Worm (Caenorhabditis elegans) whole organism, midembryonic: ENCODE results near the gene pvf-1.

ENCODE experiments used
- T22C8.4 ChIP-seq: fragments of 200-800 bp; sonication (Bioruptor generic); IDR thresholded peaks from 2 replicates; pipeline ENCODE4 v1.3.6; 2022; ENCODE audit warnings: missing genetic modification characterization, missing compliant biosample characterization
- cog-1 ChIP-seq: sonication (generic microtip); optimal IDR thresholded peaks from 2 replicates; lab custom pipeline; 2016; ENCODE audit warnings: missing genetic modification characterization, missing compliant biosample characterization
- flt-1 ChIP-seq: fragments of 200-800 bp; sonication (Bioruptor generic); IDR thresholded peaks from 2 replicates; pipeline ENCODE4 v1.3.6; 2022; ENCODE audit warnings: missing genetic modification characterization, missing compliant biosample characterization
- klf-2 ChIP-seq: fragments of 200-800 bp; sonication (Bioruptor generic); conservative IDR thresholded peaks from 2 replicates; pipeline ENCODE4 v1.3.6; 2022; ENCODE audit warnings: missing genetic modification reagents, missing genetic modification characterization, missing compliant biosample characterization
- med-1 ChIP-seq: sonication (generic microtip); optimal IDR thresholded peaks from 2 replicates; lab custom pipeline; 2017; ENCODE audit warnings: missing genetic modification characterization, mild to moderate bottlenecking, missing compliant biosample characterization, antibody characterized with exemption, missing genetic modification reagents; ENCODE audit not compliant: insufficient read depth
- ref-1 ChIP-seq: fragments of 200-800 bp; sonication (Bioruptor generic); conservative IDR thresholded peaks from 2 replicates; pipeline ENCODE4 v1.3.6; 2022; ENCODE audit warnings: missing genetic modification reagents, missing genetic modification characterization, missing compliant biosample characterization
- tab-1 ChIP-seq: fragments of 200-800 bp; sonication (Bioruptor generic); IDR thresholded peaks from 2 replicates; pipeline ENCODE4 v1.3.6; 2022; ENCODE audit warnings: missing genetic modification characterization, missing compliant biosample characterization
- ztf-23 ChIP-seq: fragments of 200-800 bp; sonication (Bioruptor generic); IDR thresholded peaks from 2 replicates; pipeline ENCODE4 v1.3.6; 2022; ENCODE audit warnings: missing genetic modification reagents, missing genetic modification characterization, missing compliant biosample characterization
- ztf-29 ChIP-seq: fragments of 200-800 bp; sonication (Bioruptor generic); IDR thresholded peaks from 2 replicates; pipeline ENCODE4 v1.3.6; 2022; ENCODE audit warnings: missing genetic modification reagents, missing genetic modification characterization, missing compliant biosample characterization

pvf-1 gene

DNA sequence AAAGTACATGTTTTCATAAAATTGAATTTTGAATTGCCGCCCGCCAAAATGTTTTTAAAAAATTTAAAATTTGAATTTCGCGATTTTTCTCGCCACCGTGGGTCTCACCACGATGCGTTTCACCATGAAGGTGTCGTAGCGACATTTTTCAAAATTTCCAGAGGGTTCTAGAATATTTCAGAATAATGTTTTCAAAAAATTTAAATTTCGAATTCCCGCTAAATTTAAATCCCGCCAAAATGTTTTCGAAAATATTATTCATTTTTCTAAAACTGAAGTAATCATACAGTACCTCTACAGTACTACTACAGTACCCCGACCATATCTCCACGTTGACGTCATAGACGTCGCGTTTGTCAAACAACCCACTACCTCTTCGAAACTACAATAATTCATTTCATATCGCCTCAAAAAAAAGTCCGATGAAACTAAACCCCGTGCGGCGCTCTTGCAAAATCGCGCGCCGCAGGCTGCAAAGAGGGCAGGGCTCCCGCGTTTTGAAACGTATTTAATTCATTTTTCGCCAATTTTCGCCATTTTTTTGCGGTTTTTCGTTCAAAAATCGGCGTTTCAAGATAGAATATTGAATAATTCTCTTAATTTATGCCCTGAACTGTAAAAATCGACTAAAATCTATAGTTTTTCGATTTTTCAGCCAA is at the start of gene pvf-1, which contains the start of gene Y39A3CL.7:
Gene pvf-1, minus strand, starts transcription at position 51 of the 659 bp plus-strand sequence.
Gene Y39A3CL.7, plus strand, starts transcription at position 656 of the 659 bp plus-strand sequence.
- peak; percentile 77 for TF ChIP-seq ztf-23 (GFP tag; lab: Robert Waterston, UW)
- TF ChIP-seq klf-2 (GFP tag; lab: Robert Waterston, UW) = no peak
- TF ChIP-seq cog-1 (tag; lab: Kevin White, UChicago) = no peak
- TF ChIP-seq ztf-29 (GFP tag; lab: Robert Waterston, UW) = peak; percentile 29; the same call in 1 of the 2 replicates
- TF ChIP-seq flt-1 (GFP tag; lab: Robert Waterston, UW) = peak; percentile 90
- peak; percentile 88 for TF ChIP-seq tab-1
- peak; percentile 80 for TF ChIP-seq med-1 (GFP tag; lab: Kevin White, UChicago)

DNA sequence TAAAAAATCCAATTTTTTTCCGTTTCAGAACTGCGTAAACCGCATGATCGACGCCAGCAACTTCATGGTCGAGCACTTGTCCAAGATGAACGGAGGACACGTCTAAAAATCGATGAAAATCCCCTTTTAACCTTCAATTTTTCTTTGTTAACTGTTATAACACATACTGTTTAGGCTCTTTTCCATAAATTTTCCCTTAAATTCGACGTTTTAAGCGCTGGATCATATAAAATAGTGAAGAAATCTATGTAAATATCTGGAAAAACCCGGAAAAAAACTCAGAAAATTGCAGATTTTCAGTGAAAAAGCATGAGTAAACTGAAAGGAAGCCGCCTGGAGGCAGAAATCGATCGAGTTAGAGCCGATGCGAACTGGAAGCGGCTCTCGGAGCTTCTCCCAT is 36.0 kb upstream of the pvf-1 start, which contains the start of gene ttc-7:
Gene ttc-7, plus strand, starts transcription at position 301 of the 400 bp plus-strand sequence.
- TF ChIP-seq med-1 (GFP tag; lab: Kevin White, UChicago) (no peak), tab-1 (no peak), klf-2 (GFP tag; lab: Robert Waterston, UW) (no peak), T22C8.4 (GFP tag; lab: Robert Waterston, UW) (no peak), ztf-23 (GFP tag; lab: Robert Waterston, UW) (no peak), cog-1 (tag; lab: Kevin White, UChicago) (no peak), ref-1 (no peak), flt-1 (GFP tag; lab: Robert Waterston, UW) (no peak), ztf-29 (GFP tag; lab: Robert Waterston, UW) (no peak)

DNA sequence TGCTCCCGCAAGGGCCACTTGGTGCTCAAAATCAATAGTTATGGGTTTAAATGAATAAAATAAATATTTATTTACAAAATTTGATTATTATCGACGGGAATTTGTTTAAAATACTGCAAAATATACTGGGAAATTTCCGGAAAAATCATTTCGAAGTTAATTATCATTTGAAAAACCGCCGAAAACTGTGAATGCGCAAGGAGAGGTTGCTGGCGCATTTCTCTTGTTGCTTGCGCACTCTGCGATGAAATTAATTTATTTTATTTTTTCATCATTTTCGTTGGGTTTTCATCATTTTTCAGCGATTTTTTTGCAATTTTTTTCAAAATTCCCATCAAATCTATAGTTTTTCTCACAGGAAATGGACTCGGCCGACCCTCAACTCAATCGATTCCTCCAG is 35.4 kb upstream of the pvf-1 start, which contains the start of gene ddp-1:
Gene ddp-1, plus strand, starts transcription at position 357 of the 400 bp plus-strand sequence.
- peak; percentile 88 for TF ChIP-seq ztf-23 (GFP tag; lab: Robert Waterston, UW)
- peak; percentile 75; the same call in 1 of the 2 replicates for TF ChIP-seq klf-2 (GFP tag; lab: Robert Waterston, UW)
- TF ChIP-seq ref-1 = 0 out of 2 replicates have a peak, but pooled peaks have one; percentile 49
- peak; percentile 79 for TF ChIP-seq cog-1 (tag; lab: Kevin White, UChicago)
- TF ChIP-seq ztf-29 (GFP tag; lab: Robert Waterston, UW) = peak; percentile 30; the same call in 1 of the 2 replicates
- TF ChIP-seq T22C8.4 (GFP tag; lab: Robert Waterston, UW) = peak; percentile 62
- TF ChIP-seq flt-1 (GFP tag; lab: Robert Waterston, UW) = peak; percentile 89
- TF ChIP-seq tab-1 = peak; percentile 72; the same call in 1 of the 2 replicates
- peak; percentile 59 for TF ChIP-seq med-1 (GFP tag; lab: Kevin White, UChicago)

DNA sequence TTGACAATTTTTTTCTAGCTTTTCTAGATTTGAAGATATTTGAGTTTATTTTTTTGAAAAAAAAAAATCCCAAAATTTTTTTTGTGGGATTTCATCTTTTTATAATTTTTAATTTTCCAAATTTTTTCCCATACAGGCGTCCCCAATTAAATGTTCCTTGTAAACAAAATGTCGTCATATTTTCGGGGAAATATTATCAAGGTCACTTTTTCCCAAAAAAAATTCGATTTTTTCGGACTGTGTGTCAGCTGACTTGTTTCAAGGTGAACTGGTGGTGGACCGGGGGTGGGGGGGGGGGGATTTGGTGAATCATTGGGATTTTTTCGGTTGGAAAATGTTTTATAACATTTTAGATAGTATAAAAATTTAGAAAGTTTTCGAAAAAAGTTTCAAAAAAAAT is 32.6 kb upstream of the pvf-1 start:
- TF ChIP-seq ztf-29 (GFP tag; lab: Robert Waterston, UW) = no peak
- TF ChIP-seq flt-1 (GFP tag; lab: Robert Waterston, UW) = no peak
- no peak for TF ChIP-seq tab-1
- TF ChIP-seq ref-1 = no peak
- TF ChIP-seq cog-1 (tag; lab: Kevin White, UChicago) = no peak
- TF ChIP-seq klf-2 (GFP tag; lab: Robert Waterston, UW) = no peak
- TF ChIP-seq ztf-23 (GFP tag; lab: Robert Waterston, UW) = no peak
- TF ChIP-seq T22C8.4 (GFP tag; lab: Robert Waterston, UW) = no peak
- no peak for TF ChIP-seq med-1 (GFP tag; lab: Kevin White, UChicago)

DNA sequence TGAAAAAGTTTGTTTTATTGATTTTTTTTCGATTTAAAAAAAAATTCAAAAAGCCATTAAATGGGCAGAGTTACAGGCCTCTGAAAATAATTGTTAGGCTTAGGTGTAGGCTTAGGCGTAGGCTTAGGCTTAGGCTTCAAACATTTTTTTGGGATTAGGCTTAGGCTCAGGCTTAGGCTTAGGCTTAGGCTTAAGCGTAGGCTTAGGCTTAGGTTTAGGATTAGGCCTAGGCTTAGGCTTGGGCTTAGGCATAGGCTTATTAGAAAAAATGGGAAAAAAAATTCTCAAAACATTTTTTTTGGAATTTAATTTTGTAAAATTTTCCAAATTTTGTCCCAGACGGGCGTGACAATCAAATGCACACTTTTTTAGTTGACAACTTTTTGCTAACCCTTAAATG is 32.1 kb upstream of the pvf-1 start:
- TF ChIP-seq med-1 (GFP tag; lab: Kevin White, UChicago) = no peak
- no peak for TF ChIP-seq flt-1 (GFP tag; lab: Robert Waterston, UW)
- no peak for TF ChIP-seq ztf-23 (GFP tag; lab: Robert Waterston, UW)
- TF ChIP-seq ref-1 = no peak
- no peak for TF ChIP-seq tab-1
- no peak for TF ChIP-seq cog-1 (tag; lab: Kevin White, UChicago)
- TF ChIP-seq klf-2 (GFP tag; lab: Robert Waterston, UW) = no peak
- no peak for TF ChIP-seq T22C8.4 (GFP tag; lab: Robert Waterston, UW)
- no peak for TF ChIP-seq ztf-29 (GFP tag; lab: Robert Waterston, UW)

DNA sequence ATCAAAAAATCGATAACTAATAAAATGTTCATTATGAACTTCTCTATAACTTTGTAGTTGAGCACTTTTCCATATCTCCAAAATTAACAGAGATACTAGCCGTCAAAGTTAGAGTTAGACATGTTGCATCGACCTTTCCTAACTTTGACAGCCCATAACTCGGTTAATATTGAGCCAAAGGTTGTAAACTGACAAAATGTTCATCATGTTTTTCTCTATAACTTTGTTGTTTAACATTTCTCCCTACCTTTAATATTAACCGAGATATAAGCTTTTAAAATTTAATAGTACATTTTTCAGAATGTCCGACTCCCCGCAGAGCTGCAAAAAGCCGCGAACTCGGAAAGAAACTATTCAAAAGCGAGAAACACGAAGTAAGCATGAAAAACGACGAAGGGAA is 31.0 kb upstream of the pvf-1 start, which contains the start of gene hlh-33:
Gene hlh-33, plus strand, starts transcription at position 301 of the 400 bp plus-strand sequence.
- TF ChIP-seq flt-1 (GFP tag; lab: Robert Waterston, UW) (no peak), ztf-29 (GFP tag; lab: Robert Waterston, UW) (no peak), tab-1 (no peak), ref-1 (no peak)

DNA sequence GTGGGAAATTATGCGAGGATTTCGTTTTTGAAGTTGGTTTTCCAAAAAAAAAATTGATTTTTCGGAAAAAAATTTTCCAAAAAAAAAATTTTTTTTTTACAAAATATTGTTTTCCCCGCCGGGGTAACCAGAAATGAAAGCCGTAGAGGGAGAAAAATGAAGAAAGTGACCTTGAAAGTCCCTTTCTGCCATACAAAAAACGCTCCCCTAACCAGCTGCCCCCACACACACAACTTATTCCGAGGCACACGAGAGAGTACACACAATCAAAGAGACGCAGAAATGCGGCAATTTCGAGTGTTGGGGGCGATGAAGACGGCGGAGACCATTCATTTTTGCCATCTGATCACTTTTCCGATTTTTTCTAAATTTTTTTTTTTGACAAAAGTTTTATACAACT is 29.8 kb upstream of the pvf-1 start:
- no peak for TF ChIP-seq ref-1
- TF ChIP-seq med-1 (GFP tag; lab: Kevin White, UChicago) = no peak
- no peak for TF ChIP-seq T22C8.4 (GFP tag; lab: Robert Waterston, UW)
- no peak for TF ChIP-seq ztf-29 (GFP tag; lab: Robert Waterston, UW)
- TF ChIP-seq cog-1 (tag; lab: Kevin White, UChicago) = no peak
- no peak for TF ChIP-seq tab-1
- TF ChIP-seq ztf-23 (GFP tag; lab: Robert Waterston, UW) = no peak
- TF ChIP-seq flt-1 (GFP tag; lab: Robert Waterston, UW) = no peak
- no peak for TF ChIP-seq klf-2 (GFP tag; lab: Robert Waterston, UW)

DNA sequence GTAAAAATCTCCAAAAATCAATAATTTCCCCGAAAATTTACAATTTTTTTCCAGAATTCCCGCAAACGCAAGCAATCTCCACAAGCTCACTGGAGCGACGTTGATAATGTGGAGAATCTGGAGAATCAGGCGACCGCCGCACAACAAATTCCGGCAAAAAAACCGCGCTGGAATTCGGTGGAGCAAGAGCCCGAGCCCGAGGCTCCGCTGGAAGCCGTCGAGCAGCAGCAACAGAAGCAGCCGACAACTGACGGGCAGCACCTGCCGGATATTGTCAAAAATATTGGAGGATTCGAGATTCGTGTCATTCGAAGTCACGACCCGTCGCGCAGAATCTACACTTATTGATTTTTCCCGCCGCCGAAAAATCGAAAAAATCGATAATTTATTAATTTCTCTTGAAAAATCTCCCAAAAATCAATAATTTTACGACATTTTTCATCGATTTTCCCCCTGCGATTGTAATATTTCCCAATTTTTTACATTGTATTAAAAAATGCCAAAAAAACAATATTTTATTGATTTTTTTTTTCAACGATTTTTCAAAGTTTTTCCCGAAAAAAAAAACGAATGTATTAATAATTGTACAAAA is 28.1 kb upstream of the pvf-1 start:
- TF ChIP-seq ref-1 (no peak), T22C8.4 (GFP tag; lab: Robert Waterston, UW) (peak; percentile 60)

DNA sequence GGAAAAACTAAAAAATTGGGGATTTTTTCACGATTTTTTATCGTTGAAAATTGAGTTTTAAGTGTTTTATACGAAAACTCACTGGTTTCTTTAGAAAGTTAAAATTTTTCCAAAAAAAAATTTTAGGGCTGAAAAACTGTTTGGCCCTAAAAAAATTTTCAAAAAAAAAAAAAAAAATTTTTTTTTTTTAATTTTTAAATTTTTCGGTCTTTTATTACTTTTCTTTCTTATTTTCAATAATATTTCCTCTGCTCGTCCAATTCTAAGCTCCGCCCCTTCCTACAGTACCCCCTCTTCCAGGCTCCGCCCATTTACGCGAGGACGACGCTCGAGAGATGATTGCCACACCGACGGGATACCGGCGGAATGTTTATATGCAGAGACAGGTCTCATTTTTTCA is 24.6 kb upstream of the pvf-1 start, which contains the start of gene pqn-82:
Gene pqn-82, plus strand, starts transcription at position 301 of the 400 bp plus-strand sequence.
- TF ChIP-seq ref-1 = no peak
- no peak for TF ChIP-seq T22C8.4 (GFP tag; lab: Robert Waterston, UW)
- no peak for TF ChIP-seq ztf-29 (GFP tag; lab: Robert Waterston, UW)
- TF ChIP-seq flt-1 (GFP tag; lab: Robert Waterston, UW) = no peak
- TF ChIP-seq med-1 (GFP tag; lab: Kevin White, UChicago) = no peak
- TF ChIP-seq ztf-23 (GFP tag; lab: Robert Waterston, UW) = no peak
- no peak for TF ChIP-seq cog-1 (tag; lab: Kevin White, UChicago)
- TF ChIP-seq tab-1 = no peak
